Worm (Caenorhabditis elegans) whole organism, L3 larva: Measurements from ENCODE around the gene sma-4.

ENCODE experiments used
- aly-2 ChIP-seq: fragments of 150-350 bp; optimal IDR thresholded peaks from 2 replicates; lab custom pipeline; 2014; ENCODE audit warnings: missing biosample characterization, missing genetic modification characterization
- ceh-16 ChIP-seq: sonication (generic microtip); optimal IDR thresholded peaks from 2 replicates; lab custom pipeline; 2017; ENCODE audit warnings: missing biosample characterization, missing genetic modification characterization
- ceh-28 ChIP-seq: fragments of 150-350 bp; optimal IDR thresholded peaks from 2 replicates; lab custom pipeline; 2014; ENCODE audit warnings: missing biosample characterization, missing genetic modification reagents, missing genetic modification characterization
- ceh-82 ChIP-seq: fragments of 150-350 bp; optimal IDR thresholded peaks from 2 replicates; lab custom pipeline; 2014; ENCODE audit warnings: missing biosample characterization, missing genetic modification characterization
- ceh-9 ChIP-seq: sonication (generic microtip); optimal IDR thresholded peaks from 2 replicates; lab custom pipeline; 2018; ENCODE audit warnings: missing biosample characterization, missing genetic modification characterization
- egl-5 ChIP-seq: fragments of 150-350 bp; optimal IDR thresholded peaks from 2 replicates; lab custom pipeline; 2017; ENCODE audit warnings: missing biosample characterization, missing genetic modification reagents, missing genetic modification characterization, inconsistent platforms
- elt-1 ChIP-seq: fragments of 150-350 bp; optimal IDR thresholded peaks from 2 replicates; lab custom pipeline; 2014; ENCODE audit warnings: missing biosample characterization, missing genetic modification characterization
- elt-2 ChIP-seq: sonication (generic microtip); optimal IDR thresholded peaks from 2 replicates; lab custom pipeline; 2016; ENCODE audit warnings: missing genetic modification reagents, mild to moderate bottlenecking, missing genetic modification characterization, missing compliant biosample characterization
- elt-3 ChIP-seq, 3 experiments: fragments of 150-350 bp in 1 of 3; sonication (generic microtip) in 2 of 3; optimal IDR thresholded peaks; 2 replicates in 2 of 3; 4 replicates in 1 of 3; lab custom pipeline; 2014 to 2017; ENCODE audit warnings: missing biosample characterization in 3 of 3, missing genetic modification characterization in 3 of 3
- eor-1 ChIP-seq, 2 experiments: fragments of 150-350 bp; optimal IDR thresholded peaks; 2 replicates each; lab custom pipeline; 2014 to 2018; ENCODE audit warnings: missing biosample characterization in 2 of 2, missing genetic modification characterization in 2 of 2
- fkh-10 ChIP-seq: sonication (generic microtip); optimal IDR thresholded peaks from 2 replicates; lab custom pipeline; 2017; ENCODE audit warnings: missing biosample characterization, missing genetic modification reagents, missing genetic modification characterization
- fkh-2 ChIP-seq: fragments of 150-350 bp; optimal IDR thresholded peaks from 2 replicates; lab custom pipeline; 2014; ENCODE audit warnings: missing biosample characterization, missing genetic modification reagents, missing genetic modification characterization
- fos-1 ChIP-seq: fragments of 150-350 bp; optimal IDR thresholded peaks from 2 replicates; lab custom pipeline; 2014; ENCODE audit warnings: missing biosample characterization, missing genetic modification characterization
- hmg-11 ChIP-seq: sonication (generic microtip); optimal IDR thresholded peaks from 2 replicates; lab custom pipeline; 2016; ENCODE audit warnings: missing genetic modification characterization, missing compliant biosample characterization
- jun-1 ChIP-seq: fragments of 150-350 bp; optimal IDR thresholded peaks from 2 replicates; lab custom pipeline; 2014; ENCODE audit warnings: missing biosample characterization, missing genetic modification reagents, missing genetic modification characterization
- lin-15B ChIP-seq: fragments of 150-350 bp; optimal IDR thresholded peaks from 2 replicates; lab custom pipeline; 2014; ENCODE audit warnings: missing biosample characterization, missing genetic modification characterization
- lin-39 ChIP-seq: fragments of 150-350 bp; optimal IDR thresholded peaks from 2 replicates; lab custom pipeline; 2018; ENCODE audit warnings: missing biosample characterization, missing genetic modification reagents, missing genetic modification characterization
- lsy-12 ChIP-seq: sonication (generic microtip); optimal IDR thresholded peaks from 2 replicates; lab custom pipeline; 2016; ENCODE audit warnings: mild to moderate bottlenecking, missing genetic modification characterization, missing compliant biosample characterization
- mdl-1 ChIP-seq: fragments of 150-350 bp; optimal IDR thresholded peaks from 2 replicates; lab custom pipeline; 2014; ENCODE audit warnings: missing biosample characterization, missing genetic modification characterization
- mml-1 ChIP-seq: fragments of 150-350 bp; sonication (generic microtip); optimal IDR thresholded peaks from 3 replicates; lab custom pipeline; 2014; ENCODE audit warnings: missing biosample characterization, missing genetic modification characterization
- nfya-1 ChIP-seq: sonication (generic microtip); optimal IDR thresholded peaks from 2 replicates; lab custom pipeline; 2017; ENCODE audit warnings: missing genetic modification characterization, mild to moderate bottlenecking, missing compliant biosample characterization, antibody characterized with exemption, moderate library complexity; ENCODE audit not compliant: insufficient read depth
- nhr-11 ChIP-seq: fragments of 150-350 bp; optimal IDR thresholded peaks from 2 replicates; lab custom pipeline; 2014; ENCODE audit warnings: missing biosample characterization, missing genetic modification characterization
- nhr-12 ChIP-seq: fragments of 150-350 bp; optimal IDR thresholded peaks from 2 replicates; lab custom pipeline; 2014; ENCODE audit warnings: missing biosample characterization, missing genetic modification characterization
- nhr-23 ChIP-seq: fragments of 150-350 bp; optimal IDR thresholded peaks from 2 replicates; lab custom pipeline; 2014; ENCODE audit warnings: missing biosample characterization, missing genetic modification reagents, missing genetic modification characterization
- nhr-25 ChIP-seq: sonication (generic microtip); optimal IDR thresholded peaks from 2 replicates; lab custom pipeline; 2017; ENCODE audit warnings: missing biosample characterization, missing genetic modification characterization
- nhr-28 ChIP-seq: fragments of 150-350 bp; optimal IDR thresholded peaks from 2 replicates; lab custom pipeline; 2014; ENCODE audit warnings: missing biosample characterization, missing genetic modification characterization
- nhr-43 ChIP-seq: sonication (generic microtip); optimal IDR thresholded peaks from 2 replicates; lab custom pipeline; 2016; ENCODE audit warnings: mild to moderate bottlenecking, missing genetic modification characterization, missing compliant biosample characterization; ENCODE audit not compliant: poor library complexity, severe bottlenecking
- nhr-67 ChIP-seq: fragments of 150-350 bp; optimal IDR thresholded peaks from 2 replicates; lab custom pipeline; 2014; ENCODE audit warnings: missing biosample characterization, missing genetic modification characterization
- pha-4 ChIP-seq: fragments of 150-350 bp; optimal IDR thresholded peaks from 2 replicates; lab custom pipeline; 2014; ENCODE audit warnings: missing biosample characterization, missing genetic modification reagents, missing genetic modification characterization
- pqm-1 ChIP-seq: fragments of 150-350 bp; optimal IDR thresholded peaks from 2 replicates; lab custom pipeline; 2017; ENCODE audit warnings: missing biosample characterization, missing genetic modification characterization, inconsistent platforms
- sea-2 ChIP-seq: fragments of 150-350 bp; sonication (generic microtip); optimal IDR thresholded peaks from 4 replicates; lab custom pipeline; 2014; ENCODE audit warnings: missing biosample characterization, missing genetic modification reagents, missing genetic modification characterization
- skn-1 ChIP-seq: fragments of 150-350 bp; optimal IDR thresholded peaks from 2 replicates; lab custom pipeline; 2014; ENCODE audit warnings: missing biosample characterization, missing genetic modification characterization
- snpc-4 ChIP-seq: fragments of 150-350 bp; optimal IDR thresholded peaks from 2 replicates; lab custom pipeline; 2014; ENCODE audit warnings: missing biosample characterization, missing genetic modification characterization
- tbx-2 ChIP-seq: sonication (generic microtip); optimal IDR thresholded peaks from 2 replicates; lab custom pipeline; 2016; ENCODE audit warnings: mild to moderate bottlenecking, missing genetic modification characterization, missing compliant biosample characterization
- unc-39 ChIP-seq: sonication (generic microtip); optimal IDR thresholded peaks from 4 replicates; lab custom pipeline; 2017; ENCODE audit warnings: missing biosample characterization, missing genetic modification characterization
- unc-62 ChIP-seq: fragments of 150-350 bp; sonication (generic microtip); optimal IDR thresholded peaks from 4 replicates; lab custom pipeline; 2014; ENCODE audit warnings: missing biosample characterization, missing genetic modification reagents, missing genetic modification characterization
- zag-1 ChIP-seq: fragments of 150-350 bp; optimal IDR thresholded peaks from 2 replicates; lab custom pipeline; 2014; ENCODE audit warnings: missing biosample characterization, missing genetic modification characterization
- ztf-4 ChIP-seq: fragments of 150-350 bp; optimal IDR thresholded peaks from 2 replicates; lab custom pipeline; 2014; ENCODE audit warnings: missing biosample characterization, missing genetic modification characterization

Gene sma-4

DNA sequence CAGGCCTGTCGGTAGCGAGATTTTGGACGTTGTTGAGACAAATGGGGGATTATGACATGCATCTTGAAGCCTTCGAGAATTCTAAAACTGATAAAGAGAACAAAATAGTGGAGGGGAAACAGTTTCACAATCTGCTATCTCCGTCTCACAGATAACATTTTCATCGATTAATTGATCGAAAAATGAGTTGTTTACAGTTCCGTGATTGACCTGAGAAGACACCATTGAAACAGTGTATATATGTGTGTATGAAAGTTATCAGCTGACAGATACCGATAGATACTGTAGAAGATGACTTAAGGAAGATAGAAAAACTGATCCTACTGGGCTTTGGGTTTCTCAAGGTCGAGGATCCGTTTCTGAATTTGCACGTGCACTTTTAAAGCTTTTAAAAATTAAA, 23.1 kb downstream of the sma-4 start:
- TF ChIP-seq elt-2, result peak; percentile 76
- TF ChIP-seq nhr-11 (tag; lab: Kevin White, UChicago), result no peak
- no peak for TF ChIP-seq ceh-16 (tag; lab: Kevin White, UChicago)
- TF ChIP-seq fkh-2 (tag; lab: Kevin White, UChicago), result no peak
- peak; percentile 61 for TF ChIP-seq nhr-23 (tag; lab: Kevin White, UChicago)
- no peak for TF ChIP-seq fkh-10
- no peak for TF ChIP-seq hmg-11 (tag; lab: Kevin White, UChicago)
- peak in 1 of 3 experiments; percentile 10 for TF ChIP-seq elt-3 (tag; optimal IDR thresholded peaks at IDR 0.05; lab: Kevin White, UChicago)
- TF ChIP-seq snpc-4, result no peak
- peak; percentile 83 for TF ChIP-seq ceh-28 (tag; lab: Kevin White, UChicago)
- TF ChIP-seq nhr-28 (tag; lab: Kevin White, UChicago), result no peak
- TF ChIP-seq nhr-12 (tag; lab: Kevin White, UChicago), result no peak
- no peak for TF ChIP-seq zag-1 (tag; lab: Kevin White, UChicago)
- TF ChIP-seq lin-39 (tag; lab: Kevin White, UChicago), result no peak
- peak; percentile 31 for TF ChIP-seq jun-1 (tag; lab: Kevin White, UChicago)
- TF ChIP-seq nfya-1 (tag; lab: Kevin White, UChicago), result no peak
- peak; percentile 69 for TF ChIP-seq nhr-43 (tag; lab: Kevin White, UChicago)
- no peak for TF ChIP-seq mdl-1 (tag; lab: Kevin White, UChicago)
- TF ChIP-seq nhr-67 (tag; lab: Kevin White, UChicago), result no peak
- no peak for TF ChIP-seq lsy-12 (tag; lab: Kevin White, UChicago)
- no peak for TF ChIP-seq ztf-4 (tag; lab: Kevin White, UChicago)
- no peak for TF ChIP-seq ceh-9 (tag; lab: Kevin White, UChicago)
- TF ChIP-seq unc-39 (tag; lab: Kevin White, UChicago), result no peak
- TF ChIP-seq skn-1 (tag; lab: Kevin White, UChicago), result no peak
- no peak for TF ChIP-seq sea-2 (GFP tag; lab: Kevin White, UChicago)
- no peak for TF ChIP-seq unc-62
- no peak for TF ChIP-seq nhr-25 (tag; lab: Kevin White, UChicago)
- no peak for TF ChIP-seq lin-15B (tag; lab: Kevin White, UChicago)
- TF ChIP-seq egl-5 (tag; lab: Kevin White, UChicago), result no peak
- TF ChIP-seq fos-1 (tag; lab: Kevin White, UChicago), result no peak
- no peak for TF ChIP-seq pha-4 (tag; lab: Kevin White, UChicago)
- TF ChIP-seq eor-1 (tag; optimal IDR thresholded peaks at IDR 0.05; lab: Kevin White, UChicago), result no peak
- TF ChIP-seq ceh-82 (tag; lab: Kevin White, UChicago), result no peak
- TF ChIP-seq mml-1 (tag; lab: Kevin White, UChicago), result no peak
- TF ChIP-seq tbx-2, result no peak
- no peak for TF ChIP-seq aly-2
- TF ChIP-seq pqm-1 (tag; lab: Kevin White, UChicago), result peak; percentile 83
- TF ChIP-seq elt-1, result no peak

- TF ChIP-seq mml-1 (tag; lab: Kevin White, UChicago) (peak; percentile 36), pqm-1 (tag; lab: Kevin White, UChicago) (no peak)
Observed at ce11 chrIII:5839598-5839997, 23.6 kb downstream of the sma-4 start.

ce11 chrIII:5840277-5840676, 24.2 kb downstream of the sma-4 start:
- no peak for TF ChIP-seq mml-1 (tag; lab: Kevin White, UChicago)
- TF ChIP-seq elt-2, result peak; percentile 75
- TF ChIP-seq pqm-1 (tag; lab: Kevin White, UChicago), result peak; percentile 61
